Fruit fly (Drosophila melanogaster) Kc167 (cell line): Measurements from ENCODE around the gene drm.

Source experiments
- Myc ChIP-seq: fragments of >200 bp; optimal IDR thresholded peaks from 2 replicates; lab custom pipeline; 2017; ENCODE audit warnings: missing external identifiers
- Sin3A ChIP-seq: fragments of >200 bp; optimal IDR thresholded peaks from 2 replicates; lab custom pipeline; 2018; ENCODE audit warnings: missing external identifiers
- psq ChIP-seq: fragments of >200 bp; optimal IDR thresholded peaks from 2 replicates; lab custom pipeline; 2017; ENCODE audit warnings: missing external identifiers
- ttk ChIP-seq: sonication (Bioruptor generic); optimal IDR thresholded peaks from 2 replicates; lab custom pipeline; 2017; ENCODE audit warnings: missing external identifiers

DNA sequence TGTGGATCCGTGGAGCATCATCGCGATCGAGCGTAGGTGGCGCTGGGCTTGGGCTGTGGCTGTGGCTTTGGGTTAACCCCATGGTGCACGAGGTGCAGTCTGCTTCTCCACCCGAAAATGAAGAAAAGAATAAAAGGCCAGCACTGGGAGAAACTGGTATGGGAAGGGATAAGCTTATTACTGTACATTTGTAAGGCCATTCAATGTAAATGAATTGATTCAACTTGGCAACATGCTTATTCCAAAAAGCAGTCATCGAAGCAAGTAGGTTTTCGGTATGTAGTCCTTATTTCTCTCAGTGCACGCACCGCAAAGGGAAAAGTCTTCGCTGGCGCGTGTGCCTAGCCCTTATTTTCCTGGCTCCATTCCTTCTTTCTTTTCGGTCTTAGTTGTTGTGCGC, 27.5 kb downstream of the drm start:
- no peak for TF ChIP-seq Sin3A (lab: Kevin White, UChicago)
- no peak for TF ChIP-seq psq (lab: Kevin White, UChicago)
- TF ChIP-seq Myc (lab: Kevin White, UChicago): no peak
- no peak for TF ChIP-seq ttk (lab: Kevin White, UChicago)
